Worm (Caenorhabditis elegans) whole organism, L2 larva: ENCODE data around the gene cdl-1.

ENCODE experiments used
- C34F6.9 ChIP-seq: fragments of 150-350 bp; optimal IDR thresholded peaks from 2 replicates; lab custom pipeline; 2014; ENCODE audit warnings: missing biosample characterization, missing genetic modification characterization
- ZK546.5 ChIP-seq: sonication (generic microtip); optimal IDR thresholded peaks from 2 replicates; lab custom pipeline; 2017; ENCODE audit warnings: missing biosample characterization, missing genetic modification characterization
- fos-1 ChIP-seq: fragments of 150-350 bp; optimal IDR thresholded peaks from 2 replicates; lab custom pipeline; 2014; ENCODE audit warnings: missing biosample characterization, missing genetic modification characterization
- nhr-23 ChIP-seq: fragments of 150-350 bp; optimal IDR thresholded peaks from 2 replicates; lab custom pipeline; 2014; ENCODE audit warnings: missing biosample characterization, missing genetic modification reagents, missing genetic modification characterization
- nhr-25 ChIP-seq: fragments of 150-350 bp; sonication (generic microtip); optimal IDR thresholded peaks from 3 replicates; lab custom pipeline; 2014; ENCODE audit warnings: missing biosample characterization, missing genetic modification characterization
- nhr-6 ChIP-seq: fragments of 150-350 bp; optimal IDR thresholded peaks from 2 replicates; lab custom pipeline; 2014; ENCODE audit warnings: missing biosample characterization, missing genetic modification characterization
- snpc-4 ChIP-seq: fragments of 150-350 bp; optimal IDR thresholded peaks from 2 replicates; lab custom pipeline; 2014; ENCODE audit warnings: missing biosample characterization, missing genetic modification characterization
- unc-39 ChIP-seq: fragments of 150-350 bp; optimal IDR thresholded peaks from 2 replicates; lab custom pipeline; 2014; ENCODE audit warnings: missing biosample characterization, missing genetic modification characterization
- unc-62 ChIP-seq: fragments of 150-350 bp; optimal IDR thresholded peaks from 2 replicates; lab custom pipeline; 2014; ENCODE audit warnings: missing biosample characterization, missing genetic modification reagents, missing genetic modification characterization
- zag-1 ChIP-seq: fragments of 150-350 bp; optimal IDR thresholded peaks from 2 replicates; lab custom pipeline; 2014; ENCODE audit warnings: missing biosample characterization, missing genetic modification characterization
- ztf-4 ChIP-seq: fragments of 150-350 bp; optimal IDR thresholded peaks from 2 replicates; lab custom pipeline; 2014; ENCODE audit warnings: missing biosample characterization, missing genetic modification characterization

DNA sequence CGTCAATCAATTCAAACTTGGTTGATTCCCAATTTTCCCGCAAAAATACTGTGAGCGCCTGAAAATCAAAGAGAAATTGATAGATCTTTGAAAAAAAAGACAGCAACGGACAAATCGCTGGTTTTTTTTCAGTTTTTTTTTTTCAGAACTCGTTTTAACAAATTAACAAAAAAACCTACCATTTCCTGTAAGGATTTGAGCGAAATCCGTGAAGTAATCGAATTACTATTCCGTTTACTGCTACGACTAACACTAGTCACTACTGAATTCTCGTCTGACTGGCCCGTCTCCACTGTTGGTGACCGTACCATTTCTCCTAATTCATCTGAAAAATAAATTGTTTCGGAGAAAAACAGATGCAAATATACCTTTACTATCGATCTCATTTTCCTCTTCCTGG, 25.8 kb upstream of the cdl-1 start:
- TF ChIP-seq ztf-4 (tag; lab: Kevin White, UChicago) (no peak), C34F6.9 (no peak), zag-1 (tag; lab: Kevin White, UChicago) (no peak), nhr-25 (tag; lab: Kevin White, UChicago) (no peak), ZK546.5 (tag; lab: Kevin White, UChicago) (no peak), unc-39 (tag; lab: Kevin White, UChicago) (no peak), unc-62 (GFP tag; lab: Kevin White, UChicago) (no peak), snpc-4 (no peak), nhr-6 (tag; lab: Kevin White, UChicago) (no peak), nhr-23 (no peak), fos-1 (no peak)
